Worm (Caenorhabditis elegans) whole organism, midembryonic: ENCODE data around the gene nstp-5.

ENCODE experiments used
- T22C8.4 ChIP-seq: fragments of 200-800 bp; sonication (Bioruptor generic); IDR thresholded peaks from 2 replicates; pipeline ENCODE4 v1.3.6; 2022; ENCODE audit warnings: missing genetic modification characterization, missing compliant biosample characterization
- cog-1 ChIP-seq: sonication (generic microtip); optimal IDR thresholded peaks from 2 replicates; lab custom pipeline; 2016; ENCODE audit warnings: missing genetic modification characterization, missing compliant biosample characterization
- flt-1 ChIP-seq: fragments of 200-800 bp; sonication (Bioruptor generic); IDR thresholded peaks from 2 replicates; pipeline ENCODE4 v1.3.6; 2022; ENCODE audit warnings: missing genetic modification characterization, missing compliant biosample characterization
- klf-2 ChIP-seq: fragments of 200-800 bp; sonication (Bioruptor generic); conservative IDR thresholded peaks from 2 replicates; pipeline ENCODE4 v1.3.6; 2022; ENCODE audit warnings: missing genetic modification reagents, missing genetic modification characterization, missing compliant biosample characterization
- tab-1 ChIP-seq: fragments of 200-800 bp; sonication (Bioruptor generic); IDR thresholded peaks from 2 replicates; pipeline ENCODE4 v1.3.6; 2022; ENCODE audit warnings: missing genetic modification characterization, missing compliant biosample characterization

ce11 chrIV:12813822-12814221 is 41.5 kb upstream of the nstp-5 start:
- TF ChIP-seq T22C8.4 (GFP tag; lab: Robert Waterston, UW), result no peak
- no peak for TF ChIP-seq tab-1 (GFP tag; lab: Robert Waterston, UW)
- no peak for TF ChIP-seq flt-1 (GFP tag; lab: Robert Waterston, UW)
- TF ChIP-seq klf-2 (GFP tag; lab: Robert Waterston, UW), result no peak
- TF ChIP-seq cog-1, result no peak
